Worm (Caenorhabditis elegans) whole organism, L2 larva: ENCODE results near the gene B0416.7.

ENCODE experiments used
- C34F6.9 ChIP-seq: fragments of 150-350 bp; optimal IDR thresholded peaks from 2 replicates; lab custom pipeline; 2014; ENCODE audit warnings: missing biosample characterization, missing genetic modification characterization
- F13H6.1 ChIP-seq: sonication (generic microtip); optimal IDR thresholded peaks from 2 replicates; lab custom pipeline; 2016; ENCODE audit warnings: missing genetic modification characterization, missing compliant biosample characterization
- Y55F3AM.14 ChIP-seq: fragments of 200-800 bp; sonication (Bioruptor generic); optimal IDR thresholded peaks from 2 replicates; lab custom pipeline; 2018; ENCODE audit warnings: mild to moderate bottlenecking, missing genetic modification characterization, missing compliant biosample characterization
- aly-2 ChIP-seq: fragments of 150-350 bp; optimal IDR thresholded peaks from 2 replicates; lab custom pipeline; 2014; ENCODE audit warnings: missing biosample characterization, missing genetic modification characterization
- ama-1 ChIP-seq: fragments of 150-350 bp; optimal IDR thresholded peaks from 2 replicates; lab custom pipeline; 2018; ENCODE audit warnings: inconsistent platforms
- blmp-1 ChIP-seq: sonication (generic microtip); optimal IDR thresholded peaks from 2 replicates; lab custom pipeline; 2017; ENCODE audit warnings: missing genetic modification characterization, mild to moderate bottlenecking, missing compliant biosample characterization, antibody characterized with exemption, moderate library complexity; ENCODE audit not compliant: insufficient read depth
- ceh-82 ChIP-seq: fragments of 150-350 bp; optimal IDR thresholded peaks from 2 replicates; lab custom pipeline; 2014; ENCODE audit warnings: missing biosample characterization, missing genetic modification characterization
- crh-2 ChIP-seq: sonication (generic microtip); optimal IDR thresholded peaks from 2 replicates; lab custom pipeline; 2017; ENCODE audit warnings: missing biosample characterization, missing genetic modification characterization
- egl-27 ChIP-seq: sonication (generic microtip); optimal IDR thresholded peaks from 3 replicates; lab custom pipeline; 2017; ENCODE audit warnings: missing biosample characterization, missing genetic modification reagents, missing genetic modification characterization
- elt-1 ChIP-seq: fragments of 150-350 bp; optimal IDR thresholded peaks from 2 replicates; lab custom pipeline; 2014; ENCODE audit warnings: missing biosample characterization, missing genetic modification characterization
- fos-1 ChIP-seq: fragments of 150-350 bp; optimal IDR thresholded peaks from 2 replicates; lab custom pipeline; 2014; ENCODE audit warnings: missing biosample characterization, missing genetic modification characterization
- gmeb-1 ChIP-seq: fragments of 150-350 bp; optimal IDR thresholded peaks from 2 replicates; lab custom pipeline; 2014; ENCODE audit warnings: missing biosample characterization, missing genetic modification characterization
- lin-13 ChIP-seq: fragments of 150-350 bp; optimal IDR thresholded peaks from 2 replicates; lab custom pipeline; 2014; ENCODE audit warnings: missing biosample characterization, missing genetic modification reagents, missing genetic modification characterization
- lin-39 ChIP-seq: fragments of 150-350 bp; optimal IDR thresholded peaks from 2 replicates; lab custom pipeline; 2014; ENCODE audit warnings: missing biosample characterization, missing genetic modification reagents, missing genetic modification characterization
- lsy-2 ChIP-seq, 2 experiments: fragments of 150-350 bp in 1 of 2; sonication (generic microtip) in 1 of 2; optimal IDR thresholded peaks; 2 replicates each; lab custom pipeline; 2014 to 2017; ENCODE audit warnings: missing biosample characterization in 2 of 2, missing genetic modification characterization in 2 of 2
- mab-5 ChIP-seq: fragments of 150-350 bp; optimal IDR thresholded peaks from 2 replicates; lab custom pipeline; 2014; ENCODE audit warnings: missing biosample characterization, missing genetic modification characterization
- mbf-1 ChIP-seq: sonication (generic microtip); optimal IDR thresholded peaks from 2 replicates; lab custom pipeline; 2017; ENCODE audit warnings: missing biosample characterization, missing genetic modification characterization
- mdl-1 ChIP-seq, 2 experiments: fragments of 150-350 bp in 1 of 2; sonication (generic microtip) in 1 of 2; optimal IDR thresholded peaks; 2 replicates each; lab custom pipeline; 2017; ENCODE audit warnings: missing biosample characterization in 2 of 2, missing genetic modification characterization in 2 of 2
- nhr-11 ChIP-seq: fragments of 150-350 bp; optimal IDR thresholded peaks from 2 replicates; lab custom pipeline; 2014; ENCODE audit warnings: missing biosample characterization, missing genetic modification characterization
- nhr-12 ChIP-seq: fragments of 150-350 bp; optimal IDR thresholded peaks from 2 replicates; lab custom pipeline; 2014; ENCODE audit warnings: missing biosample characterization, missing genetic modification characterization
- nhr-129 ChIP-seq: fragments of 150-350 bp; optimal IDR thresholded peaks from 2 replicates; lab custom pipeline; 2014; ENCODE audit warnings: missing biosample characterization, missing genetic modification characterization
- nhr-237 ChIP-seq: fragments of 150-350 bp; optimal IDR thresholded peaks from 2 replicates; lab custom pipeline; 2014; ENCODE audit warnings: missing biosample characterization, missing genetic modification characterization
- nhr-77 ChIP-seq: fragments of 150-350 bp; optimal IDR thresholded peaks from 2 replicates; lab custom pipeline; 2014; ENCODE audit warnings: missing biosample characterization, missing genetic modification characterization
- skn-1 ChIP-seq: sonication (generic microtip); optimal IDR thresholded peaks from 2 replicates; lab custom pipeline; 2017; ENCODE audit warnings: missing biosample characterization, missing genetic modification characterization
- sma-3 ChIP-seq: sonication (generic microtip); optimal IDR thresholded peaks from 2 replicates; lab custom pipeline; 2016; ENCODE audit warnings: missing genetic modification reagents, missing genetic modification characterization, missing compliant biosample characterization
- sma-9 ChIP-seq, 2 experiments: fragments of 150-350 bp in 1 of 2; sonication (generic microtip) in 1 of 2; optimal IDR thresholded peaks; 2 replicates each; lab custom pipeline; 2014 to 2016; ENCODE audit warnings: missing genetic modification characterization in 2 of 2, mild to moderate bottlenecking in 1 of 2, missing biosample characterization in 1 of 2, missing compliant biosample characterization in 1 of 2, missing genetic modification reagents in 1 of 2, moderate library complexity in 1 of 2
- unc-39 ChIP-seq: fragments of 150-350 bp; optimal IDR thresholded peaks from 2 replicates; lab custom pipeline; 2014; ENCODE audit warnings: missing biosample characterization, missing genetic modification characterization
- unc-55 ChIP-seq: fragments of 150-350 bp; sonication (generic microtip); optimal IDR thresholded peaks from 3 replicates; lab custom pipeline; 2014; ENCODE audit warnings: missing biosample characterization, missing genetic modification reagents, missing genetic modification characterization
- unc-62 ChIP-seq: fragments of 150-350 bp; optimal IDR thresholded peaks from 2 replicates; lab custom pipeline; 2014; ENCODE audit warnings: missing biosample characterization, missing genetic modification reagents, missing genetic modification characterization
- ztf-4 ChIP-seq: fragments of 150-350 bp; optimal IDR thresholded peaks from 2 replicates; lab custom pipeline; 2014; ENCODE audit warnings: missing biosample characterization, missing genetic modification characterization

B0416.7 gene

ce11 chrX:9266512-9266911 lies 31.2 kb downstream of the B0416.7 start:
- TF ChIP-seq blmp-1 (tag; lab: Kevin White, UChicago): no peak
- no peak for TF ChIP-seq lin-13 (GFP tag; lab: Kevin White, UChicago)
- TF ChIP-seq nhr-11 (tag; lab: Kevin White, UChicago): no peak
- peak; percentile 52 for TF ChIP-seq fos-1 (tag; lab: Kevin White, UChicago)
- TF ChIP-seq nhr-237 (tag; lab: Kevin White, UChicago): no peak
- no peak for TF ChIP-seq lin-39 (tag; lab: Kevin White, UChicago)
- no peak for TF ChIP-seq aly-2 (tag; lab: Kevin White, UChicago)

- no peak for TF ChIP-seq elt-1 (tag; lab: Kevin White, UChicago)
- TF ChIP-seq C34F6.9 (tag; lab: Kevin White, UChicago): no peak
- TF ChIP-seq fos-1 (tag; lab: Kevin White, UChicago): peak; percentile 77
- peak; percentile 24 for TF ChIP-seq Y55F3AM.14 (GFP tag; lab: Kevin White, UChicago)
- no peak for TF ChIP-seq nhr-77 (tag; lab: Kevin White, UChicago)
- TF ChIP-seq mdl-1 (tag; optimal IDR thresholded peaks at IDR 0.05; lab: Kevin White, UChicago): peak in 1 of 2 experiments; percentile 46
- TF ChIP-seq crh-2 (tag; lab: Kevin White, UChicago): peak; percentile 55
- peak; percentile 30 for TF ChIP-seq gmeb-1 (tag; lab: Kevin White, UChicago)
- no peak for TF ChIP-seq mab-5 (tag; lab: Kevin White, UChicago)
- TF ChIP-seq egl-27 (tag; lab: Kevin White, UChicago): no peak
- peak; percentile 89 for TF ChIP-seq sma-9 (GFP tag; optimal IDR thresholded peaks at IDR 0.05; lab: Kevin White, UChicago)
- no peak for TF ChIP-seq sma-9 (tag; optimal IDR thresholded peaks at IDR 0.05; lab: Kevin White, UChicago)
- peak; percentile 76 for TF ChIP-seq F13H6.1 (tag; lab: Kevin White, UChicago)
- peak; percentile 12 for TF ChIP-seq sma-3 (GFP tag; lab: Kevin White, UChicago)
- peak; percentile 29 for TF ChIP-seq nhr-129
- no peak for TF ChIP-seq mbf-1 (tag; lab: Kevin White, UChicago)
- peak in 1 of 2 experiments; percentile 41 for TF ChIP-seq lsy-2 (tag; optimal IDR thresholded peaks at IDR 0.05; lab: Kevin White, UChicago)
Measured at ce11 chrX:9264636-9265035, 33.1 kb downstream of the B0416.7 start.

- TF ChIP-seq fos-1 (tag; lab: Kevin White, UChicago) (no peak), nhr-77 (tag; lab: Kevin White, UChicago) (no peak), mbf-1 (tag; lab: Kevin White, UChicago) (no peak), unc-39 (no peak), nhr-12 (tag; lab: Kevin White, UChicago) (no peak), unc-55 (GFP tag; lab: Kevin White, UChicago) (no peak), ztf-4 (tag; lab: Kevin White, UChicago) (no peak), lin-13 (GFP tag; lab: Kevin White, UChicago) (no peak), ama-1 (lab: Kevin White, UChicago) (no peak)
Measured at ce11 chrX:9264231-9264630, 33.5 kb downstream of the B0416.7 start, which contains the start of gene F18G5.6. Gene F18G5.6 (minus strand): TSS chrX:9264331.

- TF ChIP-seq skn-1 (tag; lab: Kevin White, UChicago) (no peak), unc-39 (no peak), blmp-1 (tag; lab: Kevin White, UChicago) (no peak), nhr-129 (no peak), gmeb-1 (tag; lab: Kevin White, UChicago) (no peak), lin-39 (tag; lab: Kevin White, UChicago) (no peak), fos-1 (tag; lab: Kevin White, UChicago) (no peak), mbf-1 (tag; lab: Kevin White, UChicago) (no peak), ceh-82 (tag; lab: Kevin White, UChicago) (no peak), unc-62 (GFP tag; lab: Kevin White, UChicago) (no peak)
Measured at ce11 chrX:9261626-9262189, 36.0 kb downstream of the B0416.7 start.

ce11 chrX:9259552-9259951 lies 38.2 kb downstream of the B0416.7 start, which contains the start of gene F18G5.1:
Gene F18G5.1 (plus strand): TSS chrX:9259852.
- TF ChIP-seq elt-1 (tag; lab: Kevin White, UChicago) (no peak), lin-39 (tag; lab: Kevin White, UChicago) (no peak), ztf-4 (tag; lab: Kevin White, UChicago) (no peak), nhr-11 (tag; lab: Kevin White, UChicago) (no peak), mab-5 (tag; lab: Kevin White, UChicago) (no peak), blmp-1 (tag; lab: Kevin White, UChicago) (no peak), lin-13 (GFP tag; lab: Kevin White, UChicago) (no peak)
